Worm (Caenorhabditis elegans): ENCODE data around the gene F39C12.1.

The F39C12.1 gene

ce11 chrX:4890159-4890558 is 37.2 kb upstream of the F39C12.1 start, which contains the start of gene T07F12.2:
Gene T07F12.2 (plus strand): TSS chrX:4890245.
- TF ChIP-seq irx-1 (tag; optimal IDR thresholded peaks at IDR 0.05) = no peak
- TF ChIP-seq C16A3.4 (tag; optimal IDR thresholded peaks at IDR 0.05) = peak; percentile 16
- TF ChIP-seq ceh-82 (tag; optimal IDR thresholded peaks at IDR 0.05) = peak in 2 of 3 experiments; percentile 5 to 59
- TF ChIP-seq efl-1 (optimal IDR thresholded peaks at IDR 0.05) = peak in 1 of 2 experiments; percentile 12
- peak in 1 of 2 experiments; percentile 68 for TF ChIP-seq efl-1 (GFP tag; optimal IDR thresholded peaks at IDR 0.05 in 1 of 2)
- peak; percentile 69 for TF ChIP-seq nhr-47 (tag; optimal IDR thresholded peaks at IDR 0.05)
- no peak for TF ChIP-seq aly-2 (tag; optimal IDR thresholded peaks at IDR 0.05)
- peak; percentile 51 for TF ChIP-seq swsn-7 (tag; optimal IDR thresholded peaks at IDR 0.05)
- TF ChIP-seq snu-23 (GFP tag; optimal IDR thresholded peaks at IDR 0.05) = peak; percentile 67
- TF ChIP-seq xbp-1 (tag; optimal IDR thresholded peaks at IDR 0.05) = peak; percentile 43
- TF ChIP-seq elt-2 (tag; optimal IDR thresholded peaks at IDR 0.05) = peak; percentile 21
- TF ChIP-seq ztf-11 (tag; optimal IDR thresholded peaks at IDR 0.05) = no peak
- TF ChIP-seq rnt-1 (tag; optimal IDR thresholded peaks at IDR 0.05) = peak; percentile 53
- no peak for TF ChIP-seq ceh-63 (GFP tag; optimal IDR thresholded peaks at IDR 0.05)
- peak; percentile 23 for TF ChIP-seq egl-13 (tag; optimal IDR thresholded peaks at IDR 0.05)
- TF ChIP-seq tbx-2 (tag; optimal IDR thresholded peaks at IDR 0.05) = peak; percentile 41
- TF ChIP-seq lin-35 (GFP tag; optimal IDR thresholded peaks at IDR 0.05) = peak; percentile 24 to 50
- no peak for TF ChIP-seq pax-3 (tag; optimal IDR thresholded peaks at IDR 0.05)
- TF ChIP-seq fkh-10 (GFP tag; optimal IDR thresholded peaks at IDR 0.05) = peak; percentile 2
- TF ChIP-seq F16B12.6 (tag; optimal IDR thresholded peaks at IDR 0.05) = peak; percentile 86
- no peak for TF ChIP-seq sox-4 (tag; optimal IDR thresholded peaks at IDR 0.05)
- TF ChIP-seq blmp-1 (tag; optimal IDR thresholded peaks at IDR 0.05) = peak; percentile 51
- TF ChIP-seq lin-14 (GFP tag; optimal IDR thresholded peaks at IDR 0.05) = peak; percentile 46
- TF ChIP-seq mep-1 (tag; optimal IDR thresholded peaks at IDR 0.05) = peak; percentile 54
- peak in 1 of 2 experiments; percentile 37 for TF ChIP-seq mdl-1 (tag; optimal IDR thresholded peaks at IDR 0.05)
- no peak for TF ChIP-seq dpl-1 (GFP tag; optimal IDR thresholded peaks at IDR 0.05)
- TF ChIP-seq ztf-4 (tag; optimal IDR thresholded peaks at IDR 0.05) = no peak
- TF ChIP-seq dsc-1 (tag; optimal IDR thresholded peaks at IDR 0.05) = peak; percentile 3
- TF ChIP-seq jun-1 (tag; optimal IDR thresholded peaks at IDR 0.05) = no peak
- TF ChIP-seq ceh-88 (GFP tag; IDR thresholded peaks at IDR 0.05) = no peak
- TF ChIP-seq lsy-2 (tag; optimal IDR thresholded peaks at IDR 0.05) = peak in 1 of 2 experiments; percentile 15
- TF ChIP-seq lin-13 (GFP tag; optimal IDR thresholded peaks at IDR 0.05) = no peak
- peak; percentile 42 for TF ChIP-seq nhr-20 (tag; optimal IDR thresholded peaks at IDR 0.05)

ce11 chrX:4885651-4886050 is 32.7 kb upstream of the F39C12.1 start, which contains the start of gene arrd-23:
Gene arrd-23 (plus strand): TSS chrX:4885951.
- no peak for TF ChIP-seq nhr-19 (GFP tag; conservative IDR thresholded peaks at IDR 0.05)
- TF ChIP-seq unc-86 (tag; optimal IDR thresholded peaks at IDR 0.05) = no peak
- no peak for TF ChIP-seq nhr-85 (tag)
- TF ChIP-seq swsn-7 (tag; optimal IDR thresholded peaks at IDR 0.05) = no peak
- no peak for TF ChIP-seq C34B4.2 (tag; optimal IDR thresholded peaks at IDR 0.05)
- no peak for TF ChIP-seq fkh-8 (tag; optimal IDR thresholded peaks at IDR 0.05)
- TF ChIP-seq dpl-1 (GFP tag; optimal IDR thresholded peaks at IDR 0.05) = no peak
- TF ChIP-seq blmp-1 (tag; optimal IDR thresholded peaks at IDR 0.05) = no peak

ce11 chrX:4881310-4881709 is 28.3 kb upstream of the F39C12.1 start:
- no peak for TF ChIP-seq unc-98 (GFP tag; IDR thresholded peaks at IDR 0.05)
- TF ChIP-seq nhr-71 (tag; optimal IDR thresholded peaks at IDR 0.05) = no peak

All from whole organism, L1 larva.